ENCODE assay signal across 5 worm cellular contexts in genomic region chrX:5205561-5205960, ce11.
A peak's percentile ranks its signal among the peaks of the same experiment; 100 is the strongest.
TF ChIP-seq lines count a peak whose summit lies in the region.

TSS of gene H28G03.2 (plus strand) at chrX:5205760.

TF ChIP-seq in whole organism, L1 larva, 84 proteins besides CTCF, POLR2A, EP300 and RAD21:
- TF ChIP-seq ceh-82 (tag; optimal IDR thresholded peaks at IDR 0.05; lab: Kevin White, UChicago) (peak in 1 of 3 experiments; percentile 17), mab-9 (GFP tag; IDR thresholded peaks at IDR 0.05; lab: Robert Waterston, UW) (no peak), nhr-71 (tag; optimal IDR thresholded peaks at IDR 0.05; lab: Kevin White, UChicago) (peak; percentile 1), unc-62 (GFP tag; optimal IDR thresholded peaks at IDR 0.05; lab: Kevin White, UChicago) (no peak), vab-15 (tag; optimal IDR thresholded peaks at IDR 0.05; lab: Kevin White, UChicago) (no peak), lin-14 (GFP tag; optimal IDR thresholded peaks at IDR 0.05; lab: Kevin White, UChicago) (peak; percentile 45), rnt-1 (tag; optimal IDR thresholded peaks at IDR 0.05; lab: Kevin White, UChicago) (peak; percentile 58), snu-23 (GFP tag; optimal IDR thresholded peaks at IDR 0.05; lab: Kevin White, UChicago) (peak; percentile 9), lir-3 (tag; optimal IDR thresholded peaks at IDR 0.05; lab: Kevin White, UChicago; ENCODE audit: poor library complexity) (no peak)

TF ChIP-seq in whole organism, L3 larva, 47 proteins besides CTCF, POLR2A, EP300 and RAD21:
- TF ChIP-seq lin-39 (tag; optimal IDR thresholded peaks at IDR 0.05; lab: Kevin White, UChicago) (peak; percentile 15), hmg-11 (tag; optimal IDR thresholded peaks at IDR 0.05; lab: Kevin White, UChicago) (peak; percentile 2), mml-1 (tag; optimal IDR thresholded peaks at IDR 0.05; lab: Kevin White, UChicago) (no peak), ceh-82 (tag; optimal IDR thresholded peaks at IDR 0.05; lab: Kevin White, UChicago) (no peak), elt-2 (tag; optimal IDR thresholded peaks at IDR 0.05; lab: Kevin White, UChicago) (peak; percentile 14), ceh-28 (tag; optimal IDR thresholded peaks at IDR 0.05; lab: Kevin White, UChicago) (no peak), nfya-1 (tag; optimal IDR thresholded peaks at IDR 0.05; lab: Kevin White, UChicago; ENCODE audit: insufficient read depth) (peak; percentile 1)

TF ChIP-seq in whole organism, early embryonic, 17 proteins besides CTCF, POLR2A, EP300 and RAD21:
- TF ChIP-seq hmg-4 (GFP tag; optimal IDR thresholded peaks at IDR 0.05; lab: Kevin White, UChicago): peak; percentile 71
- no peak for TF ChIP-seq tra-4 (tag; optimal IDR thresholded peaks at IDR 0.05; lab: Kevin White, UChicago)
- peak; percentile 28 for TF ChIP-seq ets-7 (tag; optimal IDR thresholded peaks at IDR 0.05; lab: Kevin White, UChicago)
- TF ChIP-seq aly-1 (tag; optimal IDR thresholded peaks at IDR 0.05; lab: Kevin White, UChicago): peak; percentile 64
- no peak for TF ChIP-seq hnd-1 (tag; optimal IDR thresholded peaks at IDR 0.05; lab: Kevin White, UChicago)

TF ChIP-seq in whole organism, midembryonic, 9 proteins besides CTCF, POLR2A, EP300 and RAD21:
- 0 out of 2 replicates have a peak, but pooled peaks have one; percentile 23 for TF ChIP-seq T22C8.4 (GFP tag; IDR thresholded peaks at IDR 0.05; lab: Robert Waterston, UW)
- TF ChIP-seq med-1 (GFP tag; optimal IDR thresholded peaks at IDR 0.05; lab: Kevin White, UChicago; ENCODE audit: insufficient read depth): no peak
- TF ChIP-seq cog-1 (tag; optimal IDR thresholded peaks at IDR 0.05; lab: Kevin White, UChicago): no peak
- no peak for TF ChIP-seq flt-1 (GFP tag; IDR thresholded peaks at IDR 0.05; lab: Robert Waterston, UW)
- no peak for TF ChIP-seq ztf-29 (GFP tag; IDR thresholded peaks at IDR 0.05; lab: Robert Waterston, UW)
- no peak for TF ChIP-seq ref-1 (GFP tag; conservative IDR thresholded peaks at IDR 0.05; lab: Robert Waterston, UW)
- no peak for TF ChIP-seq ztf-23 (GFP tag; IDR thresholded peaks at IDR 0.05; lab: Robert Waterston, UW)
TF ChIP-seq in whole organism, midembryonic: peak in this region for 1.

TF ChIP-seq in whole organism, young adult, 124 proteins besides CTCF, POLR2A, EP300 and RAD21:
- TF ChIP-seq F33H1.4 (GFP tag; IDR thresholded peaks at IDR 0.05; lab: Robert Waterston, UW) (no peak), zim-3 (tag; optimal IDR thresholded peaks at IDR 0.05; lab: Kevin White, UChicago) (no peak), lir-1 (GFP tag; conservative IDR thresholded peaks at IDR 0.05; lab: Robert Waterston, UW) (no peak), hmg-1.2 (GFP tag; IDR thresholded peaks at IDR 0.05; lab: Robert Waterston, UW) (peak; percentile 59; the same call in 1 of the 2 replicates), snpc-1.1 (tag; optimal IDR thresholded peaks at IDR 0.05; lab: Kevin White, UChicago; ENCODE audit: insufficient read depth) (no peak), nhr-80 (tag; optimal IDR thresholded peaks at IDR 0.05; lab: Kevin White, UChicago) (peak; percentile 39), ZK185.1 (tag; optimal IDR thresholded peaks at IDR 0.05; lab: Kevin White, UChicago; ENCODE audit: poor library complexity, severe bottlenecking) (no peak), zfh-2 (GFP tag; conservative IDR thresholded peaks at IDR 0.05; lab: Robert Waterston, UW) (peak; percentile 82), D2030.7 (GFP tag; IDR thresholded peaks at IDR 0.05; lab: Robert Waterston, UW) (no peak), egl-18 (GFP tag; IDR thresholded peaks at IDR 0.05; lab: Robert Waterston, UW) (no peak), ceh-27 (GFP tag; optimal IDR thresholded peaks at IDR 0.05; lab: Kevin White, UChicago) (peak; percentile 40), him-1 (tag; optimal IDR thresholded peaks at IDR 0.05; lab: Kevin White, UChicago) (no peak), bed-2 (GFP tag; IDR thresholded peaks at IDR 0.05; lab: Robert Waterston, UW) (no peak), dpff-1 (tag; optimal IDR thresholded peaks at IDR 0.05; lab: Kevin White, UChicago) (no peak), tbx-9 (tag; optimal IDR thresholded peaks at IDR 0.05; lab: Kevin White, UChicago; ENCODE audit: borderline replicate concordance) (no peak), pbrm-1 (GFP tag; IDR thresholded peaks at IDR 0.05; lab: Robert Waterston, UW) (no peak), rpc-1 (optimal IDR thresholded peaks at IDR 0.05; lab: Kevin White, UChicago) (no peak), rpc-1 (tag; optimal IDR thresholded peaks at IDR 0.05; lab: Kevin White, UChicago) (no peak), Y95B8A.8 (GFP tag; IDR thresholded peaks at IDR 0.05; lab: Robert Waterston, UW) (no peak), Y67H2A.10 (GFP tag; conservative IDR thresholded peaks at IDR 0.05; lab: Robert Waterston, UW) (no peak), chd-7 (tag; optimal IDR thresholded peaks at IDR 0.05; lab: Kevin White, UChicago) (no peak), sptf-2 (GFP tag; optimal IDR thresholded peaks at IDR 0.05; lab: Kevin White, UChicago) (no peak), madf-8 (GFP tag; conservative IDR thresholded peaks at IDR 0.05; lab: Robert Waterston, UW) (no peak), ztf-6 (GFP tag; IDR thresholded peaks at IDR 0.05; lab: Robert Waterston, UW) (no peak), C06A6.2 (GFP tag; conservative IDR thresholded peaks at IDR 0.05; lab: Robert Waterston, UW) (no peak), nhr-27 (tag; optimal IDR thresholded peaks at IDR 0.05; lab: Kevin White, UChicago) (no peak), F52B5.7 (tag; optimal IDR thresholded peaks at IDR 0.05; lab: Kevin White, UChicago) (no peak), ceh-58 (GFP tag; IDR thresholded peaks at IDR 0.05; lab: Robert Waterston, UW) (no peak), ekl-4 (GFP tag; IDR thresholded peaks at IDR 0.05; lab: Robert Waterston, UW) (no peak), snpc-1.3 (tag; optimal IDR thresholded peaks at IDR 0.05; lab: Kevin White, UChicago; ENCODE audit: insufficient read depth) (no peak), Y53G8AR.9 (GFP tag; conservative IDR thresholded peaks at IDR 0.05; lab: Robert Waterston, UW) (no peak), F23B12.7 (tag; optimal IDR thresholded peaks at IDR 0.05; lab: Kevin White, UChicago; ENCODE audit: insufficient read depth) (no peak), ztf-22 (GFP tag; optimal IDR thresholded peaks at IDR 0.05; lab: Kevin White, UChicago) (no peak), ztf-18 (tag; optimal IDR thresholded peaks at IDR 0.05; lab: Kevin White, UChicago) (no peak), F39B2.1 (GFP tag; IDR thresholded peaks at IDR 0.05; lab: Robert Waterston, UW) (no peak), attf-5 (GFP tag; optimal IDR thresholded peaks at IDR 0.05; lab: Kevin White, UChicago) (peak; percentile 29), snpc-3.4 (tag; optimal IDR thresholded peaks at IDR 0.05; lab: Kevin White, UChicago) (no peak), ztf-28 (GFP tag; IDR thresholded peaks at IDR 0.05; lab: Robert Waterston, UW) (no peak), T07F8.4 (tag; optimal IDR thresholded peaks at IDR 0.05; lab: Kevin White, UChicago) (no peak), T26A5.8 (tag; optimal IDR thresholded peaks at IDR 0.05; lab: Kevin White, UChicago) (no peak), F37B4.10 (GFP tag; IDR thresholded peaks at IDR 0.05; lab: Robert Waterston, UW) (no peak), F49E8.2 (tag; optimal IDR thresholded peaks at IDR 0.05; lab: Kevin White, UChicago; ENCODE audit: insufficient read depth) (no peak), unc-130 (GFP tag; optimal IDR thresholded peaks at IDR 0.05; lab: Kevin White, UChicago) (no peak), hlh-12 (tag; optimal IDR thresholded peaks at IDR 0.05; lab: Kevin White, UChicago) (no peak), atf-7 (tag; optimal IDR thresholded peaks at IDR 0.05; lab: Kevin White, UChicago) (no peak), xnd-1 (tag; optimal IDR thresholded peaks at IDR 0.05; lab: Kevin White, UChicago) (no peak), sea-2 (GFP tag; IDR thresholded peaks at IDR 0.05; lab: Robert Waterston, UW) (no peak), aptf-2 (GFP tag; conservative IDR thresholded peaks at IDR 0.05; lab: Robert Waterston, UW) (no peak), dox-1 (GFP tag; IDR thresholded peaks at IDR 0.05; lab: Robert Waterston, UW) (peak; percentile 52), Y56A3A.18 (GFP tag; IDR thresholded peaks at IDR 0.05; lab: Robert Waterston, UW) (no peak), F57A8.1 (GFP tag; optimal IDR thresholded peaks at IDR 0.05; lab: Kevin White, UChicago) (no peak)
